Worm (Caenorhabditis elegans): ENCODE measurements around the gene lntl-1.

lntl-1 gene

DNA sequence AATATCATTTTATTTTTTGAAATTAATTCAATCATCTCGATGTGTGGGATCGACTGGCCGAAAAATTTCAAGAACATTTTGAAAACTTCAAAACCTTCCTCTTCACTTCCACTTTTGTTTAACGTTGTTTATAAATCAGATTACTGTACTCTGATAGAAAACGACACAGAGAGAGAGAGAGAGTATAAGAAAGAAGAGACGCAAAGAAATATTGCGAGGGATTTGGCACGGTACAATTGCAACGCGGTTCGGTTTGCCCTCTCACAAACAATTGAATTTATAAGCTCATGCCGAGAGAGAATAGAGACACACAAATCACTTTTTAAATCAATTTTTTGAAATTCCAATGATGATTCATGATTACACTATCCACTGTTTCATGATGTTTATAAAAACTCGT, 545 bp downstream of the lntl-1 start:
- TF ChIP-seq klf-2 (GFP tag; conservative IDR thresholded peaks at IDR 0.05) (no peak), cog-1 (tag; optimal IDR thresholded peaks at IDR 0.05) (no peak), flt-1 (GFP tag; IDR thresholded peaks at IDR 0.05) (no peak), tab-1 (GFP tag; IDR thresholded peaks at IDR 0.05) (no peak), ztf-23 (GFP tag; IDR thresholded peaks at IDR 0.05) (no peak), T22C8.4 (GFP tag; IDR thresholded peaks at IDR 0.05) (no peak), med-1 (GFP tag; optimal IDR thresholded peaks at IDR 0.05; ENCODE audit: insufficient read depth) (no peak), ref-1 (GFP tag; conservative IDR thresholded peaks at IDR 0.05) (no peak), ztf-29 (GFP tag; IDR thresholded peaks at IDR 0.05) (no peak)

DNA sequence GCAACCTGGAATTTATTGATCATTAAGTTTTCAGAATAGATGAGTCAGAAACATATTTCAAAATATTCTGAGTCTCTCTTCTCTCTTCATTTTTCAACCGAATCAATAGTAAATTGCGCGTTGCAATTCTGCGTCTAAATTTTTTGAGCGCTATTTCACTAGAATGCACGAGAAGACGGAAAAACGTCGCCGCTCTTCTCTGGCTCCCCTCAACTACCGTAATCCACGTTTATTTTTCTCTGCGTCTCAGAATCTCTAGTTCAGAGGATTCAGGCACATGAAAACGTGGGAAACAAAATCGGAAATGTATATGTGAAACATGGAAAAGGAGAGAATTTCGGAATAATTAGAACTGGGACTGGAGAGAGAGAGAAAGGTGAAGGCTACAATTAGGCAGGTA, 1.4 kb downstream of the lntl-1 start:
- no peak for TF ChIP-seq flt-1 (GFP tag; IDR thresholded peaks at IDR 0.05)
- TF ChIP-seq tab-1 (GFP tag; IDR thresholded peaks at IDR 0.05): no peak
- no peak for TF ChIP-seq klf-2 (GFP tag; conservative IDR thresholded peaks at IDR 0.05)
- no peak for TF ChIP-seq ztf-29 (GFP tag; IDR thresholded peaks at IDR 0.05)
- no peak for TF ChIP-seq ref-1 (GFP tag; conservative IDR thresholded peaks at IDR 0.05)
- TF ChIP-seq T22C8.4 (GFP tag; IDR thresholded peaks at IDR 0.05): no peak
- TF ChIP-seq ztf-23 (GFP tag; IDR thresholded peaks at IDR 0.05): no peak
- TF ChIP-seq cog-1 (tag; optimal IDR thresholded peaks at IDR 0.05): no peak
- no peak for TF ChIP-seq med-1 (GFP tag; optimal IDR thresholded peaks at IDR 0.05; ENCODE audit: insufficient read depth)

DNA sequence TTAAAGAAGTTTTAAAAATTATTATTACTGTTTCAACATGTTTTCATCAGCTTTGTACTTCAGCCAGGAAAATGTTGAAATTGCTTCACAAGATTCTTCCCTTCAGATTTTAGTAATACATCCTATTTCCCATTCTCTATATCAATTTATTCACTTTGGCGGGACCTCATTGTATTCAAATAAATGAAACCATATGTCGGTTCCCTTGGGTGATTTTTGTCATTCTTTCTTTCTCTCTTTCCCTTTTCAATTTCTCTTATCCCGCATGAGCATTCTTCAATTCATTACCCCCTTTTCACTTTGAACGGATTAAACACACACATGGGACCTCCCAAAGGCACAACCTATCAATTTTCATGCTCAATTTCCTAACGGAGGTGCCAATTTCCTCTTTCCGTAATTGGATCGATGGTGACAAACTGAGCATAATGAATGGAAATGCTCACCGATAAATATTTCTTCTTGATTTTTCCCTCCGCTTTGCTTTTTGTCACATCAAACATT, 3.3 kb downstream of the lntl-1 start:
- no peak for TF ChIP-seq flt-1 (GFP tag; IDR thresholded peaks at IDR 0.05)

DNA sequence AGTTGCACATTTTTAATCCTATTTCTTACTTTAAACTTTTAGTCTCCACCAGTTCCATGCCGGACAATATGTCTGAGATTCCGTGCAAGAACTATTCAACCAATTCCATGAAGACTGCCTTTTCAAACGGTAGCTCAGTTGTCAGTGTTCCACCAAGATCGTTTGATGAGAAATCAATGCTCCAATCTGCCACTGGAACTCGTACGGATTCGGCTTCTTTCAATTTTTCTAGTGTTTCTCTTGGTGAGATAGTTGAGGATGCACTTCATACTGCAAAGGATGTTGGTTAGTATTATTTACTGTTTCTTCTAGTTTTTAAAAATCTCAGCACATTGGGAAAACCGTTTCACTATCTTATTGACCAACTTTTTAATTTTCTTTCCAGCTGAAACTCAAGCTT, 7.3 kb downstream of the lntl-1 start:
- no peak for TF ChIP-seq ztf-23 (GFP tag; IDR thresholded peaks at IDR 0.05)
- TF ChIP-seq flt-1 (GFP tag; IDR thresholded peaks at IDR 0.05): no peak
- TF ChIP-seq ref-1 (GFP tag; conservative IDR thresholded peaks at IDR 0.05): no peak
- TF ChIP-seq tab-1 (GFP tag; IDR thresholded peaks at IDR 0.05): no peak
- no peak for TF ChIP-seq cog-1 (tag; optimal IDR thresholded peaks at IDR 0.05)
- TF ChIP-seq T22C8.4 (GFP tag; IDR thresholded peaks at IDR 0.05): no peak
- TF ChIP-seq med-1 (GFP tag; optimal IDR thresholded peaks at IDR 0.05; ENCODE audit: insufficient read depth): no peak
- TF ChIP-seq klf-2 (GFP tag; conservative IDR thresholded peaks at IDR 0.05): no peak
- TF ChIP-seq ztf-29 (GFP tag; IDR thresholded peaks at IDR 0.05): no peak

DNA sequence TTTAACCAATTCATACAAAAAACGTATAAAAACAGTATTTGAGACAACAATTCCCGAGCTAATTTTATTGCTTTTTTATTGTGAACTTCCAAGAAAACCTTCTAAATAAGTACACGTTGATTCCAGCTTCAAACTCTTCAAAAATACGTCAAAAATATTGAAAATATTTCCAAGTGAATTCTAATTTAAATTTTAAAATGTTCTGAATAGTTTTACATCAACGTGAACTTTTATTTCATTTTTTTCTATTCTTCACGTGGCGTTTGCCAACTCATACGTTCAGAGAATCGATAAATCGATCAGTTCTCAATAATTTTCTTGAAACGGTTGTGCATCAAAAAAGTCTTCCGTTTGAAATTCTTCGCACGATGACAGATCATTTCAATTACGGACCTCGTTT, 9.7 kb downstream of the lntl-1 start, which contains the start of gene C31H1.1:
TSS of gene C31H1.1 (plus strand) at position 301 of the 400 bp plus-strand sequence.
- TF ChIP-seq cog-1 (tag; optimal IDR thresholded peaks at IDR 0.05): no peak
- TF ChIP-seq ref-1 (GFP tag; conservative IDR thresholded peaks at IDR 0.05): no peak
- TF ChIP-seq ztf-29 (GFP tag; IDR thresholded peaks at IDR 0.05): no peak
- no peak for TF ChIP-seq ztf-23 (GFP tag; IDR thresholded peaks at IDR 0.05)
- no peak for TF ChIP-seq T22C8.4 (GFP tag; IDR thresholded peaks at IDR 0.05)
- TF ChIP-seq klf-2 (GFP tag; conservative IDR thresholded peaks at IDR 0.05): no peak
- no peak for TF ChIP-seq tab-1 (GFP tag; IDR thresholded peaks at IDR 0.05)
- TF ChIP-seq med-1 (GFP tag; optimal IDR thresholded peaks at IDR 0.05; ENCODE audit: insufficient read depth): no peak
- no peak for TF ChIP-seq flt-1 (GFP tag; IDR thresholded peaks at IDR 0.05)

DNA sequence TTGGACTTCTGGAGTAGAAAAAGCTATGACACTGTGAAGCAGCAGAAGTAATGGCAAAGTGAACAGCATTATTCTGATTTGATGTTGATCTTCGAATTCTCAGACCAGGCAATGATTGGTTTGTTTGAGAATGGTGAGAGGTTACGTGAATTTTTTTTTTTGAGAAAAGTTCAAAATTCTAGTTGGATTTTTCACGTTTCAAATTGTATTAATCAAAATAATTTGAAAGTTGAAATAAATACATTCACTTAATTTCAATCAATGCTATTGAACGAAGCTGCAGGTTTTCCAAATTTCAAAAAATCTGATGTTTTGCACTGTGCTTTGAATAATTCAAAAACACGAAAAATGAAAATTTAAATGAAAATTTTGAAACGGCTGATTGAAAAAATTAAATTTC, 10.2 kb downstream of the lntl-1 start, which contains the start of gene C31H1.5:
TSS of gene C31H1.5 (minus strand) at position 101 of the 400 bp plus-strand sequence.
- no peak for TF ChIP-seq ztf-29 (GFP tag; IDR thresholded peaks at IDR 0.05)
- TF ChIP-seq ref-1 (GFP tag; conservative IDR thresholded peaks at IDR 0.05): no peak
- TF ChIP-seq med-1 (GFP tag; optimal IDR thresholded peaks at IDR 0.05; ENCODE audit: insufficient read depth): no peak
- TF ChIP-seq cog-1 (tag; optimal IDR thresholded peaks at IDR 0.05): no peak
- no peak for TF ChIP-seq klf-2 (GFP tag; conservative IDR thresholded peaks at IDR 0.05)
- no peak for TF ChIP-seq T22C8.4 (GFP tag; IDR thresholded peaks at IDR 0.05)
- no peak for TF ChIP-seq flt-1 (GFP tag; IDR thresholded peaks at IDR 0.05)
- TF ChIP-seq ztf-23 (GFP tag; IDR thresholded peaks at IDR 0.05): no peak
- no peak for TF ChIP-seq tab-1 (GFP tag; IDR thresholded peaks at IDR 0.05)

DNA sequence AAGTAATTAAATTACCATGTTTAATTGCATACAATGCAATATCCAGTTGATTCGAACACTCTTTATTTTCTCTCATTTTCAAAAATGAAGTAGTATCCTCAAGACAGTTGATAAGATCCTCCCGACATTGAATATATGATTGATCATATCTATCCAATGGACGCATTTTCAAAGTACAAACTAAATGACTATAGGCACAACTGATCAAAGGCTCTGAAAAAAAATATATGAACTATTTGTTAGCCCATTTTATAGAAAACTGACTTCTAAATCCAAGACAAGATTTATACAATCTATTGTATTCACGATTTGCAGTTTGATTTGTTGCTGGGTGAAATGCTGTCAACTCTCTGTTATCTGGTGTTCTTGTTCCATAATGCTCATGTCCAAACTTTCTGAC, 11.4 kb downstream of the lntl-1 start:
- TF ChIP-seq klf-2 (GFP tag; conservative IDR thresholded peaks at IDR 0.05) (no peak), T22C8.4 (GFP tag; IDR thresholded peaks at IDR 0.05) (no peak), ref-1 (GFP tag; conservative IDR thresholded peaks at IDR 0.05) (no peak), med-1 (GFP tag; optimal IDR thresholded peaks at IDR 0.05; ENCODE audit: insufficient read depth) (no peak), tab-1 (GFP tag; IDR thresholded peaks at IDR 0.05) (no peak), cog-1 (tag; optimal IDR thresholded peaks at IDR 0.05) (no peak), flt-1 (GFP tag; IDR thresholded peaks at IDR 0.05) (no peak)

DNA sequence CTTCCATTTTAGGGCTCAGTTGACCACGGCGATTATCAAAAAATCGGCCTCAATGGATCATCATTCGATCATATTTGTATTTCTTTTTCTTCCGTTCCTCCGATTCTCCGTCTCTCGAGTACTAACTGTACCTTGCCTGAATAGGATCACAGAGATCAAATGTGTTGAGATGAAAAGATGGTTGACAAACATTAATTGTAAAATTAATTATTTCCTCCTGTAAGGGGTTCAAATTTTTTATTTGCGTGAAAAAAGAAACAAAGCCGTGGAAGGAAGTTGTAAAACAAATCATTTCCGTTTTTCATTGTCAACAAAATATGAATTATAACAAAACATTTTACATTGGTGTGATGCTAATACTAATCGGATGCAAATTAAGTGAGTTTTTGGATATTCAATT, 15.9 kb downstream of the lntl-1 start, which contains the start of gene C31H1.2:
TSS of gene C31H1.2 (plus strand) at position 301 of the 400 bp plus-strand sequence.
- TF ChIP-seq tab-1 (GFP tag; IDR thresholded peaks at IDR 0.05): no peak
- TF ChIP-seq ztf-23 (GFP tag; IDR thresholded peaks at IDR 0.05): no peak
- no peak for TF ChIP-seq ref-1 (GFP tag; conservative IDR thresholded peaks at IDR 0.05)
- no peak for TF ChIP-seq med-1 (GFP tag; optimal IDR thresholded peaks at IDR 0.05; ENCODE audit: insufficient read depth)
- no peak for TF ChIP-seq T22C8.4 (GFP tag; IDR thresholded peaks at IDR 0.05)
- no peak for TF ChIP-seq klf-2 (GFP tag; conservative IDR thresholded peaks at IDR 0.05)
- TF ChIP-seq cog-1 (tag; optimal IDR thresholded peaks at IDR 0.05): no peak
- TF ChIP-seq ztf-29 (GFP tag; IDR thresholded peaks at IDR 0.05): no peak
- no peak for TF ChIP-seq flt-1 (GFP tag; IDR thresholded peaks at IDR 0.05)

DNA sequence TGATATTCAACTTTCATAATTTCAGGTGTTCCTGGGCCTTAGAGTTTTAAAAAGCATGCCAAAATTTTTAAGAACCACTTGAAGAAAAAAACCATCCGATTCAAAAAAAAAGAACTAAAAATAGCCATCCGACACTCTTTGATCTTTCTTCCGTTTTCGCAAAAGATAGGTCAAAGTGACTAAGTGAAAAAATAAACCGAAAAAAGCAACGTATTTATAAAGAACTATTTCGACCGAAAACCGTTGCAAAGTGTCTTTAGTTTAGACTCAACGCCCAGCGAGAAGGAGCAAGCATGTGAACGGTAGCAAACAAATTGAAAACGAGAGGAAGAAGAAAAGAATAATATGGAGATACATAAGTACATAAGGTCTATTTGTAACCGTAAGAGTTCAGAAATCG, 23.2 kb downstream of the lntl-1 start:
- TF ChIP-seq T22C8.4 (GFP tag; IDR thresholded peaks at IDR 0.05): no peak
- no peak for TF ChIP-seq klf-2 (GFP tag; conservative IDR thresholded peaks at IDR 0.05)
- TF ChIP-seq ztf-23 (GFP tag; IDR thresholded peaks at IDR 0.05): no peak
- TF ChIP-seq flt-1 (GFP tag; IDR thresholded peaks at IDR 0.05): no peak
- TF ChIP-seq tab-1 (GFP tag; IDR thresholded peaks at IDR 0.05): no peak
- no peak for TF ChIP-seq cog-1 (tag; optimal IDR thresholded peaks at IDR 0.05)
- no peak for TF ChIP-seq ref-1 (GFP tag; conservative IDR thresholded peaks at IDR 0.05)
- no peak for TF ChIP-seq med-1 (GFP tag; optimal IDR thresholded peaks at IDR 0.05; ENCODE audit: insufficient read depth)
- no peak for TF ChIP-seq ztf-29 (GFP tag; IDR thresholded peaks at IDR 0.05)

DNA sequence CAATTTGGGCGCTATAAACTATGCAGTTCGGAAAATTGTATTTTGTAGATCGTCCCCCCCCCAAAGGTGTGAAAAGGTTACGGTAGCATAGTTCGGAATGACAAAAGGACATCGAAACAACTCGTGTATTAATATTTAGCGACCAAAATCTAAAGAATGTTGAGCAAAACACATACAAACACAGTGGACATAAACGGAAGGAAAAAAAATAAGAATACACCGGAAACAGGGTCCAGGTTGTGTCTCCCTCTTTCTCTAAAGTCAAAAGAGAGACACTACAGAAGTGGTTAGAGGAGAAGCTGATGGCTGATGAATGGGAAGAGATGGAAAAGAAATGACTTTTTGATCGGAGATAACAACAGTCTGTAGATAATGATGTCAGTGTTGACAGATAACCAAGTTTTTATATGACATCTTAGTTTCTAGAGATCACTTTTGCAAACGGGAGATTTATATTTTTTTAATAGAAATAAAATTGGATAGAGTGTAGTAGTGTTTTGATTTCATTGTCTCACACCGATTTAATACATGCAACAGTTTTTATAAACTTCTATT, 26.6 kb downstream of the lntl-1 start:
- TF ChIP-seq ztf-23 (GFP tag; IDR thresholded peaks at IDR 0.05): no peak
- no peak for TF ChIP-seq cog-1 (tag; optimal IDR thresholded peaks at IDR 0.05)
- TF ChIP-seq tab-1 (GFP tag; IDR thresholded peaks at IDR 0.05): no peak
- TF ChIP-seq ref-1 (GFP tag; conservative IDR thresholded peaks at IDR 0.05): no peak
- TF ChIP-seq flt-1 (GFP tag; IDR thresholded peaks at IDR 0.05): no peak
- no peak for TF ChIP-seq ztf-29 (GFP tag; IDR thresholded peaks at IDR 0.05)
- TF ChIP-seq T22C8.4 (GFP tag; IDR thresholded peaks at IDR 0.05): no peak
